Worm (Caenorhabditis elegans) whole organism, L4 larva: Measurements from ENCODE around the gene F58E6.11.

ENCODE experiments used
- F37D6.2 ChIP-seq: sonication (generic microtip); optimal IDR thresholded peaks from 2 replicates; lab custom pipeline; 2016; ENCODE audit warnings: mild to moderate bottlenecking, missing genetic modification characterization, missing compliant biosample characterization
- R02D3.7 ChIP-seq: fragments of 150-350 bp; sonication (generic microtip); optimal IDR thresholded peaks from 3 replicates; lab custom pipeline; 2014; ENCODE audit warnings: missing biosample characterization, missing genetic modification characterization
- T26A8.4 ChIP-seq: fragments of 200-800 bp; sonication (Bioruptor generic); IDR thresholded peaks from 2 replicates; pipeline ENCODE4 v1.3.6; 2022; ENCODE audit warnings: missing genetic modification characterization, missing compliant biosample characterization
- Y105C5A.15 ChIP-seq: fragments of 200-800 bp; sonication (Bioruptor generic); IDR thresholded peaks from 2 replicates; pipeline ENCODE4 v1.3.6; 2022; ENCODE audit warnings: missing genetic modification characterization, missing compliant biosample characterization
- Y48G9A.11 ChIP-seq: fragments of 200-800 bp; sonication (Bioruptor generic); IDR thresholded peaks from 2 replicates; pipeline ENCODE4 v1.3.6; 2022; ENCODE audit warnings: missing genetic modification reagents, missing genetic modification characterization, missing compliant biosample characterization
- Y5F2A.4 ChIP-seq: fragments of 200-800 bp; sonication (Bioruptor generic); optimal IDR thresholded peaks from 2 replicates; lab custom pipeline; 2018; ENCODE audit warnings: mild to moderate bottlenecking, missing genetic modification characterization, missing compliant biosample characterization
- ZK546.5 ChIP-seq, 2 experiments: sonication (generic microtip); optimal IDR thresholded peaks; 2 replicates each; lab custom pipeline; 2017; ENCODE audit warnings: missing biosample characterization in 2 of 2, missing genetic modification characterization in 2 of 2
- ceh-20 ChIP-seq: fragments of 200-800 bp; sonication (Bioruptor generic); IDR thresholded peaks from 2 replicates; pipeline ENCODE4 v1.3.6; 2022; ENCODE audit warnings: missing genetic modification reagents, missing genetic modification characterization, missing compliant biosample characterization
- ceh-28 ChIP-seq: fragments of 150-350 bp; optimal IDR thresholded peaks from 2 replicates; lab custom pipeline; 2014; ENCODE audit warnings: missing biosample characterization, missing genetic modification reagents, missing genetic modification characterization
- ceh-32 ChIP-seq: sonication (generic microtip); optimal IDR thresholded peaks from 2 replicates; lab custom pipeline; 2016; ENCODE audit warnings: mild to moderate bottlenecking, missing genetic modification characterization, missing compliant biosample characterization; ENCODE audit not compliant: poor library complexity
- ceh-44 ChIP-seq: fragments of 200-800 bp; sonication (Bioruptor generic); IDR thresholded peaks from 2 replicates; pipeline ENCODE4 v1.3.6; 2022; ENCODE audit warnings: missing genetic modification reagents, missing genetic modification characterization, missing compliant biosample characterization
- ceh-82 ChIP-seq: sonication (generic microtip); optimal IDR thresholded peaks from 2 replicates; lab custom pipeline; 2017; ENCODE audit warnings: missing biosample characterization, missing genetic modification characterization
- dmd-9 ChIP-seq: fragments of 200-800 bp; sonication (Bioruptor generic); IDR thresholded peaks from 2 replicates; pipeline ENCODE4 v1.3.6; 2022; ENCODE audit warnings: missing genetic modification reagents, missing genetic modification characterization, missing compliant biosample characterization
- dpl-1 ChIP-seq: fragments of 150-350 bp; optimal IDR thresholded peaks from 2 replicates; lab custom pipeline; 2014; ENCODE audit warnings: missing biosample characterization, missing genetic modification reagents, missing genetic modification characterization
- egl-27 ChIP-seq: sonication (generic microtip); optimal IDR thresholded peaks from 3 replicates; lab custom pipeline; 2017; ENCODE audit warnings: missing biosample characterization, missing genetic modification reagents, missing genetic modification characterization
- fos-1 ChIP-seq: fragments of 150-350 bp; optimal IDR thresholded peaks from 2 replicates; lab custom pipeline; 2014; ENCODE audit warnings: missing biosample characterization, missing genetic modification characterization
- hlh-30 ChIP-seq: sonication (generic microtip); optimal IDR thresholded peaks from 2 replicates; lab custom pipeline; 2017; ENCODE audit warnings: antibody characterized with exemption, mild to moderate bottlenecking, missing genetic modification characterization, missing compliant biosample characterization; ENCODE audit not compliant: insufficient read depth
- hmg-1.1 ChIP-seq: fragments of 200-800 bp; sonication (Bioruptor generic); IDR thresholded peaks from 2 replicates; pipeline ENCODE4 v1.3.6; 2022; ENCODE audit warnings: missing genetic modification reagents, missing genetic modification characterization, missing compliant biosample characterization
- lim-7 ChIP-seq: fragments of 200-800 bp; sonication (Bioruptor generic); IDR thresholded peaks from 2 replicates; pipeline ENCODE4 v1.3.6; 2022; ENCODE audit warnings: missing genetic modification characterization, missing compliant biosample characterization
- lin-1 ChIP-seq: fragments of 200-800 bp; sonication (Bioruptor generic); IDR thresholded peaks from 2 replicates; pipeline ENCODE4 v1.3.6; 2022; ENCODE audit warnings: missing genetic modification reagents, missing genetic modification characterization, missing compliant biosample characterization
- lin-15B ChIP-seq: fragments of 150-350 bp; sonication (generic microtip); optimal IDR thresholded peaks from 3 replicates; lab custom pipeline; 2014; ENCODE audit warnings: missing biosample characterization, missing genetic modification characterization
- lin-38 ChIP-seq: fragments of 200-800 bp; sonication (Bioruptor generic); IDR thresholded peaks from 2 replicates; pipeline ENCODE4 v1.3.6; 2022; ENCODE audit warnings: missing genetic modification reagents, missing genetic modification characterization, missing compliant biosample characterization
- lin-39 ChIP-seq: fragments of 150-350 bp; optimal IDR thresholded peaks from 2 replicates; lab custom pipeline; 2014; ENCODE audit warnings: missing biosample characterization, missing genetic modification reagents, missing genetic modification characterization
- lsy-2 ChIP-seq, 2 experiments: fragments of 150-350 bp in 1 of 2; sonication (generic microtip) in 1 of 2; optimal IDR thresholded peaks; 2 replicates each; lab custom pipeline; 2014 to 2017; ENCODE audit warnings: missing biosample characterization in 2 of 2, missing genetic modification characterization in 2 of 2
- madf-5 ChIP-seq, 2 experiments: fragments of 200-800 bp; sonication (Bioruptor generic); IDR thresholded peaks; 2 replicates each; pipeline ENCODE4 v1.3.6; 2022; ENCODE audit warnings: missing compliant biosample characterization in 2 of 2, missing genetic modification characterization in 2 of 2
- mdl-1 ChIP-seq, 2 experiments: fragments of 150-350 bp in 1 of 2; sonication (generic microtip) in 1 of 2; optimal IDR thresholded peaks; 2 replicates each; lab custom pipeline; 2014 to 2017; ENCODE audit warnings: missing biosample characterization in 2 of 2, missing genetic modification characterization in 2 of 2
- mdt-29 ChIP-seq: fragments of 200-800 bp; sonication (Bioruptor generic); IDR thresholded peaks from 2 replicates; pipeline ENCODE4 v1.3.6; 2022; ENCODE audit warnings: missing genetic modification reagents, missing genetic modification characterization, missing compliant biosample characterization
- mep-1 ChIP-seq: fragments of 150-350 bp; sonication (generic microtip); optimal IDR thresholded peaks from 3 replicates; lab custom pipeline; 2014; ENCODE audit warnings: missing biosample characterization, missing genetic modification characterization
- nhr-10 ChIP-seq: fragments of 150-350 bp; optimal IDR thresholded peaks from 2 replicates; lab custom pipeline; 2014; ENCODE audit warnings: missing biosample characterization, missing genetic modification characterization
- nhr-102 ChIP-seq: sonication (generic microtip); optimal IDR thresholded peaks from 2 replicates; lab custom pipeline; 2016; ENCODE audit warnings: mild to moderate bottlenecking, missing genetic modification characterization, moderate library complexity, missing compliant biosample characterization
- nhr-111 ChIP-seq: fragments of 200-800 bp; sonication (Bioruptor generic); optimal IDR thresholded peaks from 2 replicates; lab custom pipeline; 2018; ENCODE audit warnings: mild to moderate bottlenecking, missing genetic modification characterization, missing compliant biosample characterization
- nhr-25 ChIP-seq: sonication (generic microtip); optimal IDR thresholded peaks from 2 replicates; lab custom pipeline; 2017; ENCODE audit warnings: missing genetic modification characterization, mild to moderate bottlenecking, missing compliant biosample characterization, antibody characterized with exemption, moderate library complexity, borderline replicate concordance; ENCODE audit not compliant: insufficient read depth
- nhr-41 ChIP-seq: fragments of 200-800 bp; sonication (Bioruptor generic); IDR thresholded peaks from 2 replicates; pipeline ENCODE4 v1.3.6; 2022; ENCODE audit warnings: missing genetic modification reagents, missing genetic modification characterization, missing compliant biosample characterization
- nhr-48 ChIP-seq: sonication (generic microtip); optimal IDR thresholded peaks from 2 replicates; lab custom pipeline; 2016; ENCODE audit warnings: mild to moderate bottlenecking, missing genetic modification characterization, missing compliant biosample characterization
- nhr-77 ChIP-seq: fragments of 150-350 bp; optimal IDR thresholded peaks from 2 replicates; lab custom pipeline; 2014; ENCODE audit warnings: missing biosample characterization, missing genetic modification characterization
- pha-4 ChIP-seq, 2 experiments: fragments of 150-350 bp in 1 of 2; fragments of 200-800 bp in 1 of 2; sonication (Bioruptor generic) in 1 of 2; IDR thresholded peaks in 1 of 2; optimal IDR thresholded peaks in 1 of 2; 2 replicates each; pipeline versions ENCODE4 v1.3.6 to Lab custom; 2014 to 2022; ENCODE audit warnings: missing genetic modification characterization in 2 of 2, missing genetic modification reagents in 2 of 2, missing biosample characterization in 1 of 2, missing compliant biosample characterization in 1 of 2
- php-3 ChIP-seq: fragments of 200-800 bp; sonication (Bioruptor generic); IDR thresholded peaks from 2 replicates; pipeline ENCODE4 v1.3.6; 2022; ENCODE audit warnings: missing genetic modification reagents, missing genetic modification characterization, missing compliant biosample characterization
- pqm-1 ChIP-seq: sonication (generic microtip); optimal IDR thresholded peaks from 2 replicates; lab custom pipeline; 2017; ENCODE audit warnings: missing biosample characterization, missing genetic modification characterization
- saeg-2 ChIP-seq: fragments of 200-800 bp; sonication (Bioruptor generic); IDR thresholded peaks from 2 replicates; pipeline ENCODE4 v1.3.6; 2022; ENCODE audit warnings: missing genetic modification reagents, missing genetic modification characterization, missing compliant biosample characterization
- sdz-12 ChIP-seq: fragments of 200-800 bp; sonication (Bioruptor generic); optimal IDR thresholded peaks from 2 replicates; lab custom pipeline; 2018; ENCODE audit warnings: mild to moderate bottlenecking, missing genetic modification characterization, missing compliant biosample characterization
- skn-1 ChIP-seq: fragments of 150-350 bp; optimal IDR thresholded peaks from 2 replicates; lab custom pipeline; 2014; ENCODE audit warnings: missing biosample characterization, missing genetic modification characterization
- snpc-1.2 ChIP-seq: fragments of 200-800 bp; sonication (Bioruptor generic); IDR thresholded peaks from 2 replicates; pipeline ENCODE4 v1.3.6; 2022; ENCODE audit warnings: missing genetic modification reagents, missing genetic modification characterization, missing compliant biosample characterization
- spr-1 ChIP-seq: sonication (generic microtip); optimal IDR thresholded peaks from 2 replicates; lab custom pipeline; 2016; ENCODE audit warnings: mild to moderate bottlenecking, missing genetic modification characterization, missing compliant biosample characterization
- unc-62 ChIP-seq, 3 experiments: fragments of 150-350 bp in 1 of 3; sonication (generic microtip); optimal IDR thresholded peaks in 2 of 3; peaks in 1 of 3; 1 replicate in 1 of 3; 2 replicates in 2 of 3; lab custom pipeline; 2014 to 2017; ENCODE audit warnings: missing biosample characterization in 3 of 3, missing genetic modification characterization in 3 of 3, missing genetic modification reagents in 3 of 3, missing genotype in 1 of 3
- vab-7 ChIP-seq: fragments of 200-800 bp; sonication (Bioruptor generic); IDR thresholded peaks from 2 replicates; pipeline ENCODE4 v1.3.6; 2022; ENCODE audit warnings: missing genetic modification reagents, missing genetic modification characterization, missing compliant biosample characterization
- zfp-2 ChIP-seq: sonication (generic microtip); optimal IDR thresholded peaks from 2 replicates; lab custom pipeline; 2016; ENCODE audit warnings: mild to moderate bottlenecking, missing genetic modification characterization, missing compliant biosample characterization
- zip-11 ChIP-seq: fragments of 200-800 bp; sonication (Bioruptor generic); IDR thresholded peaks from 2 replicates; pipeline ENCODE4 v1.3.6; 2022; ENCODE audit warnings: missing genetic modification characterization, missing compliant biosample characterization
- zip-2 ChIP-seq: fragments of 150-350 bp; optimal IDR thresholded peaks from 2 replicates; lab custom pipeline; 2014; ENCODE audit warnings: missing biosample characterization, missing genetic modification characterization
- ztf-11 ChIP-seq: fragments of 150-350 bp; optimal IDR thresholded peaks from 2 replicates; lab custom pipeline; 2014; ENCODE audit warnings: missing biosample characterization, missing genetic modification characterization

The F58E6.11 gene

ce11 chrV:9789657-9790261, 32.0 kb upstream of the F58E6.11 start, which contains the start of gene ztf-7 (continued):
- no peak for TF ChIP-seq ZK546.5 (tag; optimal IDR thresholded peaks at IDR 0.05; lab: Kevin White, UChicago)
- peak; percentile 91 for TF ChIP-seq spr-1 (tag; lab: Kevin White, UChicago)
- TF ChIP-seq php-3 (GFP tag; lab: Robert Waterston, UW), result peak; percentile 94
- no peak for TF ChIP-seq nhr-111 (GFP tag; lab: Kevin White, UChicago)
- TF ChIP-seq egl-27 (tag; lab: Kevin White, UChicago), result no peak
- no peak for TF ChIP-seq ztf-11
- no peak for TF ChIP-seq ceh-82 (tag; lab: Kevin White, UChicago)
- peak; percentile 85 for TF ChIP-seq nhr-25 (tag; lab: Kevin White, UChicago)
- no peak for TF ChIP-seq unc-62 (GFP tag; optimal IDR thresholded peaks at IDR 0.05 in 1 of 2; lab: Kevin White, UChicago)
- TF ChIP-seq unc-62 (tag; optimal IDR thresholded peaks at IDR 0.05; lab: Kevin White, UChicago), result no peak
- peak; percentile 96 for TF ChIP-seq T26A8.4 (GFP tag; lab: Robert Waterston, UW)
- TF ChIP-seq zip-2, result peak; percentile 70
- TF ChIP-seq hlh-30, result peak; percentile 100
- TF ChIP-seq mdl-1 (tag; optimal IDR thresholded peaks at IDR 0.05; lab: Kevin White, UChicago), result peak; percentile 75 to 98
- TF ChIP-seq Y105C5A.15 (GFP tag; lab: Robert Waterston, UW), result no peak
- TF ChIP-seq fos-1, result no peak
- peak; percentile 97 for TF ChIP-seq nhr-77
- TF ChIP-seq mep-1 (tag; lab: Kevin White, UChicago), result peak; percentile 97
- TF ChIP-seq madf-5 (GFP tag; IDR thresholded peaks at IDR 0.05; lab: Robert Waterston, UW), result no peak
- no peak for TF ChIP-seq sdz-12 (GFP tag; lab: Kevin White, UChicago)
- TF ChIP-seq skn-1 (tag; lab: Kevin White, UChicago), result peak; percentile 29
- TF ChIP-seq zip-11, result no peak
- no peak for TF ChIP-seq Y48G9A.11
- TF ChIP-seq ceh-20, result peak; percentile 96
- peak; percentile 80; the same call in 1 of the 2 replicates for TF ChIP-seq dmd-9 (GFP tag; lab: Robert Waterston, UW)
- TF ChIP-seq snpc-1.2 (GFP tag; lab: Robert Waterston, UW), result 0 out of 2 replicates have a peak, but pooled peaks have one; percentile 18
- TF ChIP-seq lin-1 (GFP tag; lab: Robert Waterston, UW), result peak; percentile 93
- peak; percentile 92 for TF ChIP-seq nhr-48 (tag; lab: Kevin White, UChicago)
- TF ChIP-seq lsy-2 (tag; optimal IDR thresholded peaks at IDR 0.05; lab: Kevin White, UChicago), result peak; percentile 80 to 95
- TF ChIP-seq nhr-41 (GFP tag; lab: Robert Waterston, UW), result peak; percentile 74
- TF ChIP-seq F37D6.2 (tag; lab: Kevin White, UChicago), result peak; percentile 87
- no peak for TF ChIP-seq Y5F2A.4
- TF ChIP-seq lin-38 (GFP tag; lab: Robert Waterston, UW), result peak; percentile 87
- peak; percentile 24; the same call in 1 of the 2 replicates for TF ChIP-seq lim-7 (GFP tag; lab: Robert Waterston, UW)
- peak; percentile 97 for TF ChIP-seq nhr-102 (tag; lab: Kevin White, UChicago)
- peak; percentile 60 for TF ChIP-seq nhr-10 (tag; lab: Kevin White, UChicago)
- peak; percentile 44 for TF ChIP-seq ceh-32 (tag; lab: Kevin White, UChicago)
- no peak for TF ChIP-seq ceh-44 (GFP tag; lab: Robert Waterston, UW)
- no peak for TF ChIP-seq ceh-28 (tag; lab: Kevin White, UChicago)
- TF ChIP-seq saeg-2 (GFP tag; lab: Robert Waterston, UW), result peak; percentile 93
- TF ChIP-seq mdt-29 (GFP tag; lab: Robert Waterston, UW), result peak; percentile 95
- TF ChIP-seq R02D3.7, result no peak
- no peak for TF ChIP-seq lin-39 (tag; lab: Kevin White, UChicago)
- no peak for TF ChIP-seq pqm-1 (tag; lab: Kevin White, UChicago)
- no peak for TF ChIP-seq lin-15B
- peak; percentile 52 for TF ChIP-seq zfp-2
- TF ChIP-seq hmg-1.1 (GFP tag; lab: Robert Waterston, UW), result peak; percentile 91
- peak; percentile 87 for TF ChIP-seq dpl-1 (GFP tag; lab: Kevin White, UChicago)
- peak; percentile 80 for TF ChIP-seq vab-7
- TF ChIP-seq pha-4 (GFP tag; IDR thresholded peaks at IDR 0.05; lab: Robert Waterston, UW), result peak; percentile 84
- peak; percentile 41 for TF ChIP-seq pha-4 (tag; optimal IDR thresholded peaks at IDR 0.05; lab: Kevin White, UChicago)
